Worm (Caenorhabditis elegans) whole organism, mixed stage, embryonic: ENCODE data around the gene D2023.3.

Experiments used
- bed-3 ChIP-seq: fragments of 200-800 bp; sonication (Bioruptor generic); optimal IDR thresholded peaks from 3 replicates; lab custom pipeline; 2018; ENCODE audit warnings: mild to moderate bottlenecking, missing genetic modification characterization, moderate library complexity, missing compliant biosample characterization
- blmp-1 ChIP-seq: fragments of 150-350 bp; optimal IDR thresholded peaks from 2 replicates; lab custom pipeline; 2014; ENCODE audit warnings: missing biosample characterization, missing genetic modification characterization
- ceh-39 ChIP-seq: fragments of 150-350 bp; optimal IDR thresholded peaks from 2 replicates; lab custom pipeline; 2014; ENCODE audit warnings: missing biosample characterization, missing genetic modification characterization
- ceh-83 ChIP-seq: fragments of 200-800 bp; sonication (Bioruptor generic); optimal IDR thresholded peaks from 2 replicates; lab custom pipeline; 2018; ENCODE audit warnings: mild to moderate bottlenecking, missing genetic modification characterization, missing compliant biosample characterization
- ces-1 ChIP-seq: fragments of 150-350 bp; optimal IDR thresholded peaks from 2 replicates; lab custom pipeline; 2014; ENCODE audit warnings: missing biosample characterization, missing genetic modification reagents, missing genetic modification characterization
- cnd-1 ChIP-seq: fragments of 200-800 bp; sonication (Bioruptor generic); optimal IDR thresholded peaks from 2 replicates; lab custom pipeline; 2018; ENCODE audit warnings: mild to moderate bottlenecking, missing genetic modification characterization, missing compliant biosample characterization
- drap-1 ChIP-seq: fragments of 200-800 bp; sonication (Bioruptor generic); optimal IDR thresholded peaks from 3 replicates; lab custom pipeline; 2018; ENCODE audit warnings: mild to moderate bottlenecking, missing genetic modification characterization, missing compliant biosample characterization
- elt-1 ChIP-seq: sonication (generic microtip); optimal IDR thresholded peaks from 2 replicates; lab custom pipeline; 2017; ENCODE audit warnings: missing genetic modification characterization, mild to moderate bottlenecking, missing compliant biosample characterization, antibody characterized with exemption, moderate library complexity, borderline replicate concordance; ENCODE audit not compliant: insufficient read depth
- elt-3 ChIP-seq: fragments of 150-350 bp; optimal IDR thresholded peaks from 2 replicates; lab custom pipeline; 2014; ENCODE audit warnings: missing biosample characterization, missing genetic modification characterization
- flh-1 ChIP-seq: fragments of 200-800 bp; sonication (Bioruptor generic); optimal IDR thresholded peaks from 2 replicates; lab custom pipeline; 2018; ENCODE audit warnings: mild to moderate bottlenecking, missing genetic modification characterization, moderate library complexity, missing compliant biosample characterization
- ham-2 ChIP-seq: fragments of 200-800 bp; sonication (Bioruptor generic); optimal IDR thresholded peaks from 2 replicates; lab custom pipeline; 2018; ENCODE audit warnings: mild to moderate bottlenecking, missing genetic modification characterization, missing compliant biosample characterization
- hlh-1 ChIP-seq: fragments of 150-350 bp; optimal IDR thresholded peaks from 2 replicates; lab custom pipeline; 2014; ENCODE audit warnings: missing biosample characterization, missing genetic modification reagents, missing genetic modification characterization
- lin-32 ChIP-seq: fragments of 200-800 bp; sonication (Bioruptor generic); optimal IDR thresholded peaks from 2 replicates; lab custom pipeline; 2018; ENCODE audit warnings: mild to moderate bottlenecking, missing genetic modification characterization, missing compliant biosample characterization
- lsy-2 ChIP-seq: fragments of 150-350 bp; optimal IDR thresholded peaks from 2 replicates; lab custom pipeline; 2014; ENCODE audit warnings: missing biosample characterization, missing genetic modification characterization
- mab-5 ChIP-seq: fragments of 150-350 bp; optimal IDR thresholded peaks from 2 replicates; lab custom pipeline; 2014; ENCODE audit warnings: missing biosample characterization, missing genetic modification characterization
- nhr-12 ChIP-seq: fragments of 150-350 bp; optimal IDR thresholded peaks from 2 replicates; lab custom pipeline; 2014; ENCODE audit warnings: missing biosample characterization, missing genetic modification characterization
- nhr-2 ChIP-seq: fragments of 150-350 bp; optimal IDR thresholded peaks from 2 replicates; lab custom pipeline; 2014; ENCODE audit warnings: missing biosample characterization, missing genetic modification characterization
- nhr-237 ChIP-seq: fragments of 150-350 bp; optimal IDR thresholded peaks from 2 replicates; lab custom pipeline; 2014; ENCODE audit warnings: missing biosample characterization, missing genetic modification characterization
- nhr-28 ChIP-seq: fragments of 150-350 bp; optimal IDR thresholded peaks from 2 replicates; lab custom pipeline; 2014; ENCODE audit warnings: missing biosample characterization, missing genetic modification characterization
- pha-4 ChIP-seq: fragments of 150-350 bp; optimal IDR thresholded peaks from 2 replicates; lab custom pipeline; 2018; ENCODE audit warnings: missing biosample characterization, missing genetic modification reagents, missing genetic modification characterization
- sem-2 ChIP-seq: fragments of 200-800 bp; sonication (Bioruptor generic); optimal IDR thresholded peaks from 2 replicates; lab custom pipeline; 2018; ENCODE audit warnings: mild to moderate bottlenecking, missing genetic modification characterization, missing compliant biosample characterization
- snpc-4 ChIP-seq: fragments of 150-350 bp; optimal IDR thresholded peaks from 2 replicates; lab custom pipeline; 2014; ENCODE audit warnings: missing biosample characterization, missing genetic modification characterization
- sptf-1 ChIP-seq: sonication (generic microtip); optimal IDR thresholded peaks from 2 replicates; lab custom pipeline; 2017; ENCODE audit warnings: mild to moderate bottlenecking, missing genetic modification characterization, moderate library complexity, missing compliant biosample characterization
- tbx-8 ChIP-seq: fragments of 200-800 bp; sonication (Bioruptor generic); optimal IDR thresholded peaks from 2 replicates; lab custom pipeline; 2018; ENCODE audit warnings: mild to moderate bottlenecking, missing genetic modification characterization, moderate library complexity, missing compliant biosample characterization
- unc-120 ChIP-seq: sonication (generic microtip); optimal IDR thresholded peaks from 2 replicates; lab custom pipeline; 2017; ENCODE audit warnings: missing genetic modification characterization, missing compliant biosample characterization; ENCODE audit not compliant: poor library complexity, severe bottlenecking
- unc-39 ChIP-seq: fragments of 150-350 bp; optimal IDR thresholded peaks from 2 replicates; lab custom pipeline; 2014; ENCODE audit warnings: missing biosample characterization, missing genetic modification characterization
- unc-62 ChIP-seq: fragments of 150-350 bp; optimal IDR thresholded peaks from 2 replicates; lab custom pipeline; 2014; ENCODE audit warnings: missing biosample characterization, missing genetic modification reagents, missing genetic modification characterization
- zip-8 ChIP-seq: fragments of 150-350 bp; optimal IDR thresholded peaks from 2 replicates; lab custom pipeline; 2014; ENCODE audit warnings: missing biosample characterization, missing genetic modification characterization
- ztf-11 ChIP-seq: fragments of 150-350 bp; optimal IDR thresholded peaks from 2 replicates; lab custom pipeline; 2014; ENCODE audit warnings: missing biosample characterization, missing genetic modification characterization

The D2023.3 gene

DNA sequence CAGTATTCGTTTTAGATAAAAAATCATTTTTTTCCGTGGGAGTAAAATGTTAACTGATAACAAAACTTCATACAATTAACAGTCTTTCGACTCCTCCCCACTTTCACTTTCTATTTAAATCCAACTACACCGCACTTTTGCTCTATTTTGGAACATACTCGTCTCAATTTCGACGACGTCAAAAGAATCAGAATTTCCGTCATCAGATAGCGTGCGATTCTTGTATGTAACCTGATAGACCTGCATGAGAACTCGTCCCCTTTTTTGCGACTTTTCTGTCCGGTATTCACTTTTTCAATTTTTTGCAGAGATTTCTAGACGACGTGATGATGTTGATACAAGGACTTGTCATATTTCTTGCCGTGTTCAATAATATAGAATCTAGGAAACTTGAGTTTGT lies 21.5 kb upstream of the D2023.3 start, which contains the start of gene pho-8:
Gene pho-8, plus strand, starts transcription at position 301 of the 400 bp plus-strand sequence.
- TF ChIP-seq snpc-4: no peak
- no peak for TF ChIP-seq nhr-237 (tag; lab: Kevin White, UChicago)
- TF ChIP-seq unc-120 (tag; lab: Kevin White, UChicago): no peak
- no peak for TF ChIP-seq elt-3 (tag; lab: Kevin White, UChicago)
- TF ChIP-seq ham-2: no peak
- no peak for TF ChIP-seq nhr-12 (tag; lab: Kevin White, UChicago)
- no peak for TF ChIP-seq ceh-39 (tag; lab: Kevin White, UChicago)
- TF ChIP-seq pha-4 (tag; lab: Kevin White, UChicago): no peak
- TF ChIP-seq zip-8 (tag; lab: Kevin White, UChicago): no peak
- TF ChIP-seq nhr-28 (tag; lab: Kevin White, UChicago): no peak
- TF ChIP-seq hlh-1: no peak
- no peak for TF ChIP-seq unc-62
- TF ChIP-seq drap-1 (GFP tag; lab: Kevin White, UChicago): no peak
- TF ChIP-seq nhr-2 (tag; lab: Kevin White, UChicago): no peak
- no peak for TF ChIP-seq ceh-83 (GFP tag; lab: Kevin White, UChicago)

DNA sequence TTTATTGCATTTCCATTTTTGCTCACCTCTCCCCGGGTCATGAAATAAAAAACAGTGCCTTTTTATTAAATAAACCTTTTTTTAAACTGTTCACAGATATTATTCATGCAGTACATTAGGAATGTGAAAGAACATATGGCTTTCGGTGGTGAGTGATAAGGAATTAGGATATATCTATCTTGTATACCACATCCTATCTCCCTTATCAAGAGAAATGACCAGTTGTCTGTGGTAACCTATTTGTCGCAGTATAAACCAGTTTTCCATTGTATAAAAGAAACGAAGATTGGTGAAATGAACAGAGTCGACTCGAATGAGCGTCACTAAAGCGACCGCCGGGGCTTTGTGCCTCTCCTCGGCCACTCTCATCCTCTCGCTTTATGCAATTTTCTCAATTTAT lies 17.5 kb upstream of the D2023.3 start, which contains the start of gene col-158:
Gene col-158, plus strand, starts transcription at position 301 of the 400 bp plus-strand sequence.
- no peak for TF ChIP-seq zip-8 (tag; lab: Kevin White, UChicago)
- TF ChIP-seq nhr-237 (tag; lab: Kevin White, UChicago): no peak
- no peak for TF ChIP-seq ztf-11 (tag; lab: Kevin White, UChicago)
- no peak for TF ChIP-seq elt-1 (tag; lab: Kevin White, UChicago)
- TF ChIP-seq ces-1 (GFP tag; lab: Kevin White, UChicago): no peak
- TF ChIP-seq flh-1 (GFP tag; lab: Kevin White, UChicago): no peak
- no peak for TF ChIP-seq drap-1 (GFP tag; lab: Kevin White, UChicago)
- no peak for TF ChIP-seq cnd-1 (tag; lab: Kevin White, UChicago)
- no peak for TF ChIP-seq bed-3
- TF ChIP-seq nhr-2 (tag; lab: Kevin White, UChicago): no peak
- no peak for TF ChIP-seq nhr-28 (tag; lab: Kevin White, UChicago)
- no peak for TF ChIP-seq mab-5 (tag; lab: Kevin White, UChicago)
- TF ChIP-seq sptf-1 (tag; lab: Kevin White, UChicago): no peak

DNA sequence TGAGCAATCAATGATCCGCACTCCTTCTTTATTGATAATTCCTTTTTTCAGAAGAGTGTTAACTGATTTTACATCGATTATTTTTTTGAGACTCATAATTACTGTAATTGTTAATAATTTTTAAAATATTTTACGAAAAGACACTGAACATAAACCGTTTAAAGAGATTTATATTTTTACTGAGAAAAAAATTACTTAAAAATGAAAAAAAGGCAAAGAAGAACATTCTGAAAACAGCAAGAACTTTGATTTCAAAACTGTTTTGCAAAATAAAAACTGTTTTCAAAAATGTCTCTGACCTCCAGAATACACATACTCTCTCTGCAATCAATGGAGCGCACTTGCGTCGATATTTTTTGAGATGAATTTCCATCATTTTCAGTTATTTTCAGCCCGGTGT lies 15.1 kb upstream of the D2023.3 start, which contains the start of the genes mpst-1 and D2023.6:
Gene mpst-1, minus strand, starts transcription at position 101 of the 400 bp plus-strand sequence.
Gene D2023.6, plus strand, starts transcription at position 388 of the 400 bp plus-strand sequence.
- TF ChIP-seq lsy-2 (tag; lab: Kevin White, UChicago) (no peak), ztf-11 (tag; lab: Kevin White, UChicago) (no peak), ceh-39 (tag; lab: Kevin White, UChicago) (no peak), elt-1 (tag; lab: Kevin White, UChicago) (no peak), nhr-237 (tag; lab: Kevin White, UChicago) (no peak), hlh-1 (no peak), tbx-8 (GFP tag; lab: Kevin White, UChicago) (no peak), unc-120 (tag; lab: Kevin White, UChicago) (no peak), ces-1 (GFP tag; lab: Kevin White, UChicago) (no peak), lin-32 (GFP tag; lab: Kevin White, UChicago) (no peak)
- TF ChIP-seq, all 35 proteins: peak for 0

DNA sequence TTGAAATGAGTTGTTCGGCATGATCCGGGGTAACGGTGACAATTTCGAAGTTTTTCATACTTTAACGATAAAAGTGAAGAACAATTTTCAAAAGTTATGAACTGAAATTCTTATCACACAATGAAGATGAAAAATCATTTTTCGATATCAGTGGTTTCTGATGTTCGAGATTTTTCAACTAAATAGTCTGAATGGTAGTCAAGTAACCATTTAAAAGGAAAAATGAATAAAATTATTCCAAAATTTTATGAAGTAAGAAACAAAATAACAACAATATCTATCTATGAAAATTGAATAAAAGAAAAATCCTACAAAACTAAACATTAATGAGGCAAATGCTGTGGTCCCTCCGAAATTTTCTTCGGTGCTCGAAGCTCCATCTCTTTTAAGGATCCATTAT lies 13.8 kb upstream of the D2023.3 start, which contains the start of gene D2023.4:
Gene D2023.4, minus strand, starts transcription at position 101 of the 400 bp plus-strand sequence.
- no peak for TF ChIP-seq unc-62
- TF ChIP-seq lin-32 (GFP tag; lab: Kevin White, UChicago): no peak
- no peak for TF ChIP-seq ceh-83 (GFP tag; lab: Kevin White, UChicago)
- TF ChIP-seq snpc-4: no peak
- TF ChIP-seq pha-4 (tag; lab: Kevin White, UChicago): no peak
- TF ChIP-seq ceh-39 (tag; lab: Kevin White, UChicago): no peak
- TF ChIP-seq sem-2 (GFP tag; lab: Kevin White, UChicago): no peak
- no peak for TF ChIP-seq unc-39 (tag; lab: Kevin White, UChicago)
- TF ChIP-seq blmp-1: no peak
- no peak for TF ChIP-seq nhr-237 (tag; lab: Kevin White, UChicago)
- no peak for TF ChIP-seq unc-120 (tag; lab: Kevin White, UChicago)
- no peak for TF ChIP-seq drap-1 (GFP tag; lab: Kevin White, UChicago)
- no peak for TF ChIP-seq nhr-28 (tag; lab: Kevin White, UChicago)

DNA sequence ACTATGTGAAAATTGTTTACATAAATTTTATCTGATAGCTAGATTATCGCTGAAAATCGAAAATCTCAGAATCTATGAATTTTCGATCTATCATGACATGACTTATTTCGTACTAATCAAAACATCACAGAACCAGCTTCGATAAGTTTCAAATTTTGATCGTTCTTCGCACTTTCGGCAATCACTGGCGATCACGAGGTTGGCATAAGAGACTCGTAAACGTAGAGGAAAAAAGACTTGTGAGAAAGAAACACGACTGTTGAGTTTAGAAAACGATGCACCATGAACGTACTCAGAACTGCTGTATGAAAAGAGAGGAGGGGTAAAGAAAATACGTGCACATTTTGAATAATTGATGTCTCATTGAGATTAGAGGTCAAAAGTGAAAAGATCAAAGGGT lies 12.2 kb upstream of the D2023.3 start:
- TF ChIP-seq tbx-8 (GFP tag; lab: Kevin White, UChicago) (no peak), unc-39 (tag; lab: Kevin White, UChicago) (no peak), nhr-2 (tag; lab: Kevin White, UChicago) (no peak), elt-3 (tag; lab: Kevin White, UChicago) (no peak), blmp-1 (no peak), ces-1 (GFP tag; lab: Kevin White, UChicago) (no peak)
